Fruit fly (Drosophila melanogaster) whole organism, embryonic: ENCODE measurements around the gene Nab2.

Experiments
- Atf6 ChIP-seq: fragments of 200-800 bp; sonication (Bioruptor generic); IDR thresholded peaks from 2 replicates; pipeline ENCODE4 v1.3.6; 2022; ENCODE audit warnings: missing biosample characterization, missing genetic modification characterization
- B-H2 ChIP-seq: fragments of 200-800 bp; sonication (Bioruptor generic); optimal IDR thresholded peaks from 2 replicates; lab custom pipeline; 2018; ENCODE audit warnings: missing biosample characterization, mild to moderate bottlenecking, missing genetic modification characterization
- CG1024 ChIP-seq: fragments of 200-800 bp; sonication (Bioruptor generic); IDR thresholded peaks from 2 replicates; pipeline ENCODE4 v1.3.6; 2022; ENCODE audit warnings: missing biosample characterization, missing genetic modification characterization
- CG11504 ChIP-seq: fragments of 200-800 bp; sonication (Bioruptor generic); optimal IDR thresholded peaks from 3 replicates; lab custom pipeline; 2019; ENCODE audit warnings: missing biosample characterization, mild to moderate bottlenecking, missing genetic modification characterization, moderate library complexity
- CG12769 ChIP-seq: fragments of 200-800 bp; sonication (Bioruptor generic); optimal IDR thresholded peaks from 2 replicates; lab custom pipeline; 2019; ENCODE audit warnings: missing biosample characterization, mild to moderate bottlenecking, missing genetic modification characterization, moderate library complexity
- CG13624 ChIP-seq: fragments of 200-800 bp; sonication (Bioruptor generic); optimal IDR thresholded peaks from 2 replicates; lab custom pipeline; 2016; ENCODE audit warnings: missing biosample characterization, missing genetic modification characterization
- CG13775 ChIP-seq: fragments of 200-800 bp; sonication (Bioruptor generic); optimal IDR thresholded peaks from 3 replicates; lab custom pipeline; 2017; ENCODE audit warnings: missing biosample characterization, mild to moderate bottlenecking, missing genetic modification characterization
- CG17568 ChIP-seq: fragments of 200-800 bp; sonication (Bioruptor generic); optimal IDR thresholded peaks from 2 replicates; lab custom pipeline; 2018; ENCODE audit warnings: missing biosample characterization, mild to moderate bottlenecking, missing genetic modification characterization, moderate library complexity
- CG18262 ChIP-seq: fragments of 200-800 bp; optimal IDR thresholded peaks from 3 replicates; lab custom pipeline; 2019; ENCODE audit warnings: missing biosample characterization, mild to moderate bottlenecking, missing genetic modification characterization, moderate library complexity
- CG32772 ChIP-seq: fragments of 200-800 bp; sonication (Bioruptor generic); IDR thresholded peaks from 2 replicates; pipeline ENCODE4 v1.3.6; 2022; ENCODE audit warnings: missing biosample characterization, missing genetic modification characterization
- CG34376 ChIP-seq: fragments of 200-800 bp; sonication (Bioruptor generic); optimal IDR thresholded peaks from 2 replicates; lab custom pipeline; 2018; ENCODE audit warnings: missing biosample characterization, mild to moderate bottlenecking, missing genetic modification characterization
- CG42726 ChIP-seq: fragments of 200-800 bp; sonication (Bioruptor generic); IDR thresholded peaks from 2 replicates; pipeline ENCODE4 v1.3.6; 2022; ENCODE audit warnings: missing biosample characterization, missing genetic modification characterization; ENCODE audit not compliant: partially characterized antibody
- CG5180 ChIP-seq: fragments of 200-800 bp; sonication (Bioruptor generic); optimal IDR thresholded peaks from 3 replicates; lab custom pipeline; 2017; ENCODE audit warnings: missing biosample characterization, missing genetic modification characterization, mild to moderate bottlenecking, moderate library complexity, missing genetic modification reagents
- CG6175 ChIP-seq: fragments of 200-800 bp; sonication (Bioruptor generic); IDR thresholded peaks from 3 replicates; pipeline ENCODE4 v1.3.6; 2022; ENCODE audit warnings: missing biosample characterization, missing genetic modification characterization
- CG7271 ChIP-seq: fragments of 200-800 bp; sonication (Bioruptor generic); optimal IDR thresholded peaks from 2 replicates; lab custom pipeline; 2018; ENCODE audit warnings: missing biosample characterization, mild to moderate bottlenecking, missing genetic modification characterization, moderate library complexity
- CG8281 ChIP-seq: fragments of 200-800 bp; sonication (Bioruptor generic); optimal IDR thresholded peaks from 2 replicates; lab custom pipeline; 2018; ENCODE audit warnings: missing biosample characterization, mild to moderate bottlenecking, missing genetic modification characterization, moderate library complexity
- CG8290 ChIP-seq, 3 experiments: fragments of 200-800 bp; sonication (Bioruptor generic); optimal IDR thresholded peaks; 2 replicates each; lab custom pipeline; 2016 to 2019; ENCODE audit warnings: missing biosample characterization in 3 of 3, missing genetic modification characterization in 3 of 3, mild to moderate bottlenecking in 2 of 3, moderate library complexity in 1 of 3
- CG8765 ChIP-seq: fragments of 200-800 bp; sonication (Bioruptor generic); IDR thresholded peaks from 2 replicates; pipeline ENCODE4 v1.3.6; 2022; ENCODE audit warnings: missing biosample characterization, missing genetic modification characterization
- D19A ChIP-seq: fragments of 200-800 bp; optimal IDR thresholded peaks from 3 replicates; lab custom pipeline; 2019; ENCODE audit warnings: missing biosample characterization, mild to moderate bottlenecking, missing genetic modification characterization, moderate library complexity
- Dfd ChIP-seq, 2 experiments: fragments of >200 bp; optimal IDR thresholded peaks; 2 replicates each; lab custom pipeline; 2017; ENCODE audit warnings: missing biosample characterization in 2 of 2, missing genetic modification characterization in 2 of 2
- Dref ChIP-seq: fragments of 200-800 bp; sonication (Bioruptor generic); IDR thresholded peaks from 2 replicates; pipeline ENCODE4 v1.3.6; 2022; ENCODE audit warnings: missing biosample characterization, missing genetic modification characterization
- Fer2 ChIP-seq: fragments of 200-800 bp; sonication (Bioruptor generic); optimal IDR thresholded peaks from 2 replicates; lab custom pipeline; 2018; ENCODE audit warnings: missing biosample characterization, mild to moderate bottlenecking, missing genetic modification characterization, moderate library complexity
- GATAe ChIP-seq: fragments of 200-800 bp; sonication (Bioruptor generic); conservative IDR thresholded peaks from 2 replicates; pipeline ENCODE4 v1.3.6; 2022; ENCODE audit warnings: missing biosample characterization, missing genetic modification characterization
- Hand ChIP-seq: fragments of 200-800 bp; sonication (Bioruptor generic); optimal IDR thresholded peaks from 2 replicates; lab custom pipeline; 2017; ENCODE audit warnings: mild to moderate bottlenecking, missing biosample characterization, missing genetic modification reagents, missing genetic modification characterization
- Hr39 ChIP-seq: fragments of >200 bp; optimal IDR thresholded peaks from 2 replicates; lab custom pipeline; 2017
- NFAT ChIP-seq: fragments of 200-800 bp; sonication (Bioruptor generic); IDR thresholded peaks from 2 replicates; pipeline ENCODE4 v1.3.6; 2022; ENCODE audit warnings: missing biosample characterization, missing genetic modification characterization
- Ptx1 ChIP-seq: fragments of 200-800 bp; sonication (Bioruptor generic); IDR thresholded peaks from 2 replicates; pipeline ENCODE4 v1.3.6; 2022; ENCODE audit warnings: missing biosample characterization, missing genetic modification characterization
- Scr ChIP-seq: fragments of 200-800 bp; sonication (Bioruptor generic); IDR thresholded peaks from 2 replicates; pipeline ENCODE4 v1.3.6; 2022; ENCODE audit warnings: missing biosample characterization, missing genetic modification characterization; ENCODE audit not compliant: partially characterized antibody
- Spps ChIP-seq: fragments of 200-800 bp; sonication (Bioruptor generic); optimal IDR thresholded peaks from 2 replicates; lab custom pipeline; 2018; ENCODE audit warnings: missing biosample characterization, mild to moderate bottlenecking, missing genetic modification characterization
- Vsx1 ChIP-seq: fragments of 200-800 bp; sonication (Bioruptor generic); optimal IDR thresholded peaks from 2 replicates; lab custom pipeline; 2017; ENCODE audit warnings: missing biosample characterization, mild to moderate bottlenecking, missing genetic modification characterization, missing genetic modification reagents
- YL-1 ChIP-seq: fragments of 200-800 bp; sonication (Bioruptor generic); optimal IDR thresholded peaks from 3 replicates; lab custom pipeline; 2017; ENCODE audit warnings: missing biosample characterization, mild to moderate bottlenecking, missing genetic modification characterization
- amos ChIP-seq: fragments of 200-800 bp; sonication (Bioruptor generic); IDR thresholded peaks from 2 replicates; pipeline ENCODE4 v1.3.6; 2022; ENCODE audit warnings: missing biosample characterization, missing genetic modification characterization; ENCODE audit not compliant: partially characterized antibody
- bowl ChIP-seq: fragments of 200-800 bp; sonication (Bioruptor generic); IDR thresholded peaks from 2 replicates; pipeline ENCODE4 v1.3.6; 2022; ENCODE audit warnings: missing biosample characterization, missing genetic modification characterization
- cg ChIP-seq: fragments of 200-800 bp; sonication (Bioruptor generic); optimal IDR thresholded peaks from 3 replicates; lab custom pipeline; 2019; ENCODE audit warnings: missing biosample characterization, mild to moderate bottlenecking, missing genetic modification characterization, moderate library complexity
- dan ChIP-seq: fragments of 200-800 bp; sonication (Bioruptor generic); IDR thresholded peaks from 2 replicates; pipeline ENCODE4 v1.3.6; 2022; ENCODE audit warnings: missing biosample characterization, missing genetic modification characterization
- fru ChIP-seq: fragments of >200 bp; optimal IDR thresholded peaks from 2 replicates; lab custom pipeline; 2017
- fu2 ChIP-seq: fragments of 200-800 bp; sonication (Bioruptor generic); optimal IDR thresholded peaks from 2 replicates; lab custom pipeline; 2016; ENCODE audit warnings: missing biosample characterization, missing genetic modification characterization
- gcm2 ChIP-seq: fragments of 200-800 bp; sonication (Bioruptor generic); optimal IDR thresholded peaks from 2 replicates; lab custom pipeline; 2016; ENCODE audit warnings: missing biosample characterization, missing genetic modification characterization
- grn ChIP-seq: fragments of 200-800 bp; sonication (Bioruptor generic); optimal IDR thresholded peaks from 3 replicates; lab custom pipeline; 2017; ENCODE audit warnings: missing biosample characterization, missing genetic modification characterization
- jing ChIP-seq: fragments of 200-800 bp; sonication (Bioruptor generic); optimal IDR thresholded peaks from 2 replicates; lab custom pipeline; 2018; ENCODE audit warnings: missing biosample characterization, mild to moderate bottlenecking, missing genetic modification characterization
- klu ChIP-seq: fragments of 200-800 bp; sonication (Bioruptor generic); IDR thresholded peaks from 2 replicates; pipeline ENCODE4 v1.3.6; 2022; ENCODE audit warnings: missing biosample characterization, missing genetic modification characterization
- knrl ChIP-seq: fragments of 200-800 bp; sonication (Bioruptor generic); IDR thresholded peaks from 3 replicates; pipeline ENCODE4 v1.3.6; 2022; ENCODE audit warnings: missing biosample characterization, missing genetic modification characterization; ENCODE audit not compliant: partially characterized antibody
- mirr ChIP-seq: fragments of 200-800 bp; sonication (Bioruptor generic); optimal IDR thresholded peaks from 3 replicates; lab custom pipeline; 2018; ENCODE audit warnings: missing biosample characterization, mild to moderate bottlenecking, missing genetic modification characterization
- onecut ChIP-seq: fragments of 200-800 bp; sonication (Bioruptor generic); IDR thresholded peaks from 2 replicates; pipeline ENCODE4 v1.3.6; 2022; ENCODE audit warnings: missing biosample characterization, missing genetic modification characterization
- ro ChIP-seq: fragments of 200-800 bp; sonication (Bioruptor generic); IDR thresholded peaks from 2 replicates; pipeline ENCODE4 v1.3.6; 2022; ENCODE audit warnings: missing biosample characterization, missing genetic modification characterization
- slou ChIP-seq: fragments of 200-800 bp; sonication (Bioruptor generic); optimal IDR thresholded peaks from 3 replicates; lab custom pipeline; 2016; ENCODE audit warnings: missing biosample characterization, missing genetic modification characterization
- sug ChIP-seq: fragments of 200-800 bp; optimal IDR thresholded peaks from 2 replicates; lab custom pipeline; 2019; ENCODE audit warnings: missing biosample characterization, mild to moderate bottlenecking, missing genetic modification characterization, moderate library complexity
- tll ChIP-seq, 2 experiments: fragments of 200-800 bp in 1 of 2; fragments of >200 bp in 1 of 2; sonication (Bioruptor generic) in 1 of 2; optimal IDR thresholded peaks; 2 replicates each; lab custom pipeline; 2017 to 2019; ENCODE audit warnings: missing biosample characterization in 2 of 2, missing genetic modification characterization in 2 of 2, mild to moderate bottlenecking in 1 of 2, moderate library complexity in 1 of 2
- wek ChIP-seq: fragments of 200-800 bp; sonication (Bioruptor generic); optimal IDR thresholded peaks from 3 replicates; lab custom pipeline; 2018; ENCODE audit warnings: missing biosample characterization, mild to moderate bottlenecking, missing genetic modification characterization, moderate library complexity

Nab2 gene

DNA sequence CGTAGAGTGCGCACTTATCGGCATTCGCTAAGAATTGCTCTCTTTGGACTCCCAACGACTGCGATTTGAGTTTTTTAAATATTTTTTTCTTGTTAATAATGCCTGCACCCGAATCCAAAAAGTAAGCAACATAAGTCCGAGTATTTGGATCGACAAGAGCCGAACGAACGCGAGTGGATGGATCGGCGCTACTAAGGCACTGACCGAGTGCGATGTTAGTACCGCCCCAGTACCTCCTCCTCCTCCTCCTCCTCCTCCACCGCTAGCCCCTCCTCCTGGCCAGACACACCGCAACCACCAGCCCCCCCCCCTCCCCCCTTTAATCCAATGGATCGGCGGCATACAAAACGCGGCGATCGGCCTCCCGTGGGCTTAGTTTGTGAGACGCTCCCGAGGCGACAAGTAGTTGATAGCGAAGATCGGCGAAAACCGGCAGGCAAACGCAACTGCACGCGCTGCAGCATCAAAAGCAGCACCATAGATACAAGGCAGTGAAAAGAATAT is 34.6 kb downstream of the Nab2 start, which contains the start of gene CG6356 (continued):
- TF ChIP-seq CG18262 (tag; lab: Kevin White, UChicago) = no peak
- TF ChIP-seq CG13624 (GFP tag; lab: Kevin White, UChicago) = no peak
- no peak for TF ChIP-seq klu
- TF ChIP-seq NFAT = 0 out of 2 replicates have a peak, but pooled peaks have one; percentile 33
- no peak for TF ChIP-seq ro
- no peak for TF ChIP-seq tll (GFP tag; optimal IDR thresholded peaks at IDR 0.05; lab: Kevin White, UChicago)
- no peak for TF ChIP-seq YL-1 (GFP tag; lab: Kevin White, UChicago)
- no peak for TF ChIP-seq CG8765 (GFP tag; lab: Robert Waterston, UW)
- TF ChIP-seq CG6175 (GFP tag; lab: Robert Waterston, UW) = 0 out of 3 replicates have a peak, but pooled peaks have one; percentile 23
- TF ChIP-seq CG42726 (GFP tag; lab: Robert Waterston, UW) = no peak
- no peak for TF ChIP-seq wek (GFP tag; lab: Kevin White, UChicago)
- peak; percentile 5 for TF ChIP-seq mirr (GFP tag; lab: Kevin White, UChicago)
- peak; percentile 44 for TF ChIP-seq CG11504 (tag; lab: Kevin White, UChicago)
- no peak for TF ChIP-seq fu2 (GFP tag; lab: Kevin White, UChicago)
- no peak for TF ChIP-seq knrl (GFP tag; lab: Robert Waterston, UW)
- no peak for TF ChIP-seq bowl (GFP tag; lab: Robert Waterston, UW)
- no peak for TF ChIP-seq jing (GFP tag; lab: Kevin White, UChicago)
- 0 out of 2 replicates have a peak, but pooled peaks have one; percentile 9 for TF ChIP-seq Ptx1 (GFP tag; lab: Robert Waterston, UW)
- TF ChIP-seq CG8281 (tag; lab: Kevin White, UChicago) = no peak
- TF ChIP-seq CG7271 (tag; lab: Kevin White, UChicago) = no peak
- TF ChIP-seq gcm2 (GFP tag; lab: Kevin White, UChicago) = no peak
- TF ChIP-seq amos = no peak
- TF ChIP-seq Hand (GFP tag; lab: Kevin White, UChicago) = no peak
- no peak for TF ChIP-seq B-H2
- TF ChIP-seq Scr (GFP tag; lab: Robert Waterston, UW) = no peak
- no peak for TF ChIP-seq onecut (GFP tag; lab: Robert Waterston, UW)
- TF ChIP-seq Hr39 = peak; percentile 66
- TF ChIP-seq CG32772 (GFP tag; lab: Robert Waterston, UW) = no peak
- no peak for TF ChIP-seq CG8290 (GFP tag; optimal IDR thresholded peaks at IDR 0.05; lab: Kevin White, UChicago)
- peak in 1 of 2 experiments; percentile 52 for TF ChIP-seq CG8290 (tag; optimal IDR thresholded peaks at IDR 0.05; lab: Kevin White, UChicago)
- no peak for TF ChIP-seq CG17568
- peak; percentile 29 for TF ChIP-seq CG5180
- TF ChIP-seq Dfd (GFP tag; optimal IDR thresholded peaks at IDR 0.05; lab: Kevin White, UChicago) = no peak
- TF ChIP-seq Vsx1 (GFP tag; lab: Kevin White, UChicago) = no peak
- no peak for TF ChIP-seq CG13775
- TF ChIP-seq Dref (GFP tag; lab: Robert Waterston, UW) = 0 out of 2 replicates have a peak, but pooled peaks have one; percentile 6

DNA sequence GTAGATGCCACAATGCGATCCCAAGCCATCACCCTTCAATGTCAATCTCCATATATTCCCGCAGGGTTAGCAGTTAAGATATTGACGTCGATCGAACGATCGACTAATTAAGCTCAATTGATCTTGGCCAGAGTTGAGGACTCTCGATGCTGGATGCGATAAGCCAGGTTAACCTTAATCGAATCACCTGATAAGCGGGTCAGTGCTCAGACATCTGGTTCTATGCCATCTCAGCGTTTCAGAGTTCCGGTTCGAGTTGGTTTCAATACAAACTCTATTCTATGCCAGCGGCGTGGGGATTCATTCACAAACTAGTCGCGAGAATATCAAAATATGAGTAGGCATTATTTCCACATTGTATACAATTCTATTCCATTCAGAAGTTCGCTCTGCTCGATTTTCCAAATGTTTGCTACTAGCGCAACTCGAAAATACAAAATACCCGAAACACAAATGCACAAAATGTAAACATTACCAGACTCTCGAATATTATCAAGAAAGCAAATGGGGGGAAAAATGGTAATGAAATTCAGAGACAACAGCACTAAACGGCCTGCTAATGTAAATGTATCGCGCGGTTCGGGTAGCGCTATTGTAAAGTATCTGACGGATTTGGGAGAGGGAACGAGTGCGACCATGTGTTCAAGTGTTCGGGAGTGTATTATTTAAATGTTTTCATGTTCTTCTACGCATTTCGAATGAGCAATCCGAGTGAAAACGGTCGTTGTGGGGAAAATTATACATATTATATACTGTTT is 35.5 kb downstream of the Nab2 start:
- TF ChIP-seq CG8290 (GFP tag; optimal IDR thresholded peaks at IDR 0.05; lab: Kevin White, UChicago) (no peak), CG8290 (tag; optimal IDR thresholded peaks at IDR 0.05; lab: Kevin White, UChicago) (peak in 1 of 2 experiments; percentile 1), sug (tag; lab: Kevin White, UChicago) (peak; percentile 22), cg (peak; percentile 23), Atf6 (GFP tag; lab: Robert Waterston, UW) (no peak), grn (GFP tag; lab: Kevin White, UChicago) (peak; percentile 15), fru (lab: Kevin White, UChicago) (no peak), CG12769 (tag; lab: Kevin White, UChicago) (peak; percentile 78), slou (no peak), GATAe (GFP tag; lab: Robert Waterston, UW) (no peak), D19A (tag; lab: Kevin White, UChicago) (peak; percentile 34), Fer2 (tag; lab: Kevin White, UChicago) (no peak), Ptx1 (GFP tag; lab: Robert Waterston, UW) (no peak), dan (GFP tag; lab: Robert Waterston, UW) (no peak), Spps (tag; lab: Kevin White, UChicago) (no peak), CG1024 (GFP tag; lab: Robert Waterston, UW) (no peak), CG34376 (GFP tag; lab: Kevin White, UChicago) (peak; percentile 26)
